Fruit fly (Drosophila melanogaster) whole organism: ENCODE data around the gene CG45071.

Experiments used
- CG8478 ChIP-seq: fragments of >200 bp; optimal IDR thresholded peaks from 2 replicates; lab custom pipeline; 2018; ENCODE audit warnings: inconsistent platforms
- Dll ChIP-seq: fragments of >200 bp; optimal IDR thresholded peaks from 2 replicates; lab custom pipeline; 2017
- EcR ChIP-seq, 2 experiments: fragments of >200 bp; optimal IDR thresholded peaks; 2 replicates each; lab custom pipeline; 2017; ENCODE audit warnings: missing biosample characterization in 2 of 2, missing genetic modification characterization in 2 of 2, missing genetic modification reagents in 2 of 2
- pan ChIP-seq: fragments of >200 bp; optimal IDR thresholded peaks from 2 replicates; lab custom pipeline; 2017
- psq ChIP-seq: fragments of >200 bp; optimal IDR thresholded peaks from 2 replicates; lab custom pipeline; 2017
- usp ChIP-seq: fragments of >200 bp; optimal IDR thresholded peaks from 2 replicates; lab custom pipeline; 2017; ENCODE audit warnings: missing biosample characterization, missing genetic modification characterization, mixed read lengths

The CG45071 gene

DNA sequence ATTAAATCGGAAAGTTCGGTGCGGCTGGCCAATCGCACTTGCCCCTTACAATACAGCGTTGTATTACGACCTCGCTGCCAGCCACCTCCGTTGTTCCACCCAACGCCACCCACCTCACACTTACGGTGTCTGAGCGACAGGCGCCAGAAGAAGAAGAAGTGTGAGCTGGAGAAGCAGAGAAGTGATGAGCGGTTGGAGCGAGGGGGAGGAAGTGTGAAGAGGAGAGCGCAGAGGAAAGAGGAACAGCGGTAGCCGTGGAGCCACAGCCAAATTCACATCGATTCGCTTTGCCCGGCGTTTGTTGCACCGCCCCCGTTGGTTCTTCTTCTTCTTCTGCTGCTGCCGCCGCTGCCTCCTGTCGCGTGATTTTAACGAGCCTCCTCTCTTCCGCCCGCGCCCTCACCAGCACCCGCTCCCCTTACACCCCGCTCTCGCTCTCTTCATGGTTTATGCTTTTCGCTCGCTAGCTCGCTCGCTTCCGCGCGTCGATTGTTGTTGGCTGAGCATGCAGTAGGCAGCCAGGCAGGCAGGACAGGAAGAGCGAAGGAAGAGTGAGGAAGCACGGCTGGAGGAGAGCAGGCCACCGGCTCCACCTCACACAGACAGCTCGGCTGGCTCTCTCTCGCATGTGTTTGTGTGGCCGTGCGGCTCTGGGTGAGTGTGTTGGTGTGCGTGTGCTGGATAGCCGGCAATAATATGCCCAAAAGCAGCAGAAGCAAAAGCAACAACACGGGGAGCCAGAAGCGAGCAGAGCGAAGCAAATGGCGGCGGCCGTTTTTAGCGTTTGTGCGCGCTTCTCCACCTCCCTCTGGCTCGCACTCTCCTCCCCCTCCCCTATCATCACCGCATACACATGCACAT lies 1.5 kb upstream of the CG45071 start:
- TF ChIP-seq EcR (GFP tag; optimal IDR thresholded peaks at IDR 0.05; lab: Kevin White, UChicago) (no peak), CG8478 (lab: Kevin White, UChicago) (peak; percentile 21), Dll (lab: Kevin White, UChicago) (peak; percentile 65), usp (GFP tag; lab: Kevin White, UChicago) (no peak), pan (lab: Kevin White, UChicago) (no peak), psq (lab: Kevin White, UChicago) (no peak)

DNA sequence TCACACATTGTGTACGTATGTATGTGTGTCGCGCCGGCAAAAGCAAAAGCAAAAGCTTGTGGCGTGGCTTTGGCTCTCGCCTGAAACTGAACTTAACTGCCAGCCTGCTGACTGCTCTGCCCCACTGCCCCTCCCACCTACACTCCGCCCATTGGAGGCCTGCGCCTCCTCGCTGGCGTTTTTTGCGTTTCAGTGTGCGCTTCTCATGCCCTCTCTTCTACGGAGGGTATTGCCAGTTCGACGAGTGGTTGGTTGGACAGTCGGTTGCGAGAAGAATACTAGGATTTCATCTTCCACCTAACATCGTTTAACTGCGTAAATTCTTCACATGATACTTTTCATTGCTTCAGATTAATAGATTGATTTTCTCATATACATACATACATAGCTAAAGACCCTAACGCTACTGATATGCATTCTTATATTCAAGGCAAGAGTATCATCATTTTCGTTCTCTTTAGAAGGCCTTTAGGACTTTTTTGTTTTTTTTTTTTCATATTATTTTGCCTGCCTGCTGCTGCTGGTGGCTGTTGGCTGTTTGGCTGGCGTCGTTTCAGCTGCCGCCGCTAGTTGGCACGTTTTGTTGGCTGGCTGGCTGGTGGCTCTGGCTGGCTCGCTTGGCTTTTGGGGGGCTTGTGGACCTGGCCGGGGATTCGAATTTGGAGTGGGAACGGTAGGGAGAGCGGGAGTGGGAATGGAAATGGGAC lies 680 bp upstream of the CG45071 start:
- TF ChIP-seq CG8478 (lab: Kevin White, UChicago) (no peak), usp (GFP tag; lab: Kevin White, UChicago) (no peak), pan (lab: Kevin White, UChicago) (no peak), Dll (lab: Kevin White, UChicago) (no peak), EcR (GFP tag; optimal IDR thresholded peaks at IDR 0.05; lab: Kevin White, UChicago) (no peak), psq (lab: Kevin White, UChicago) (no peak)

DNA sequence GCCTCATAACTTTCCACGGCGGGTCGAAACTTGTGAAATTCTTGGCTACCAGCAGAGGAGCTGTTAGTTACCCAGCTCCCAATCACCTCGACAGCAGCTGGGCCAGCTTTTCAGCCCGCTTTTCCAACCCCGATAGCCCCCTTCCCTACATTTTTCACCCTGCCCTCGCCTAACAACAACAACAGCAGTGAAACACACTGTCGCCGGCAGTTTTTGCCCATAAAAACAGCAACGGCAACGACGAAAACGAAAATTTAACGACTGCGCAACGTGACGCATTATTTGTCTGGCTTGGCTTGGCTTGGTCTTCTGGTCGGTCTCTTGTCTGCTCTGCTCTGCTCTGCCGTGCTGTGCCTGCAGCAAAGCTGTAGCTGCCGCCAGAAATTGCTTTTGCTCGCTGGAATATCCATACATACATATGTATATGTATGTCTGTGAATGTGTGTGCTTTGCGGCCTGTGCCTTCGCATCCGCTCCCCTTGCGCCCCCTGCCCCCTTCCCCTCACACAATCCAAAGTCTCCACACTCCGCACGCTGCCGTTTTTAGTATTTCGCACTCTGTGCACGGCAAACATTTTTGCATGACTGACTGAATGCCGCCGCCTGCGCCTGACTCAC lies 1.6 kb downstream of the CG45071 start:
- TF ChIP-seq usp (GFP tag; lab: Kevin White, UChicago) = no peak
- TF ChIP-seq CG8478 (lab: Kevin White, UChicago) = no peak
- TF ChIP-seq psq (lab: Kevin White, UChicago) = no peak
- TF ChIP-seq Dll (lab: Kevin White, UChicago) = peak; percentile 52
- peak in 1 of 2 experiments; percentile 39 for TF ChIP-seq EcR (GFP tag; optimal IDR thresholded peaks at IDR 0.05; lab: Kevin White, UChicago)
- no peak for TF ChIP-seq pan (lab: Kevin White, UChicago)

DNA sequence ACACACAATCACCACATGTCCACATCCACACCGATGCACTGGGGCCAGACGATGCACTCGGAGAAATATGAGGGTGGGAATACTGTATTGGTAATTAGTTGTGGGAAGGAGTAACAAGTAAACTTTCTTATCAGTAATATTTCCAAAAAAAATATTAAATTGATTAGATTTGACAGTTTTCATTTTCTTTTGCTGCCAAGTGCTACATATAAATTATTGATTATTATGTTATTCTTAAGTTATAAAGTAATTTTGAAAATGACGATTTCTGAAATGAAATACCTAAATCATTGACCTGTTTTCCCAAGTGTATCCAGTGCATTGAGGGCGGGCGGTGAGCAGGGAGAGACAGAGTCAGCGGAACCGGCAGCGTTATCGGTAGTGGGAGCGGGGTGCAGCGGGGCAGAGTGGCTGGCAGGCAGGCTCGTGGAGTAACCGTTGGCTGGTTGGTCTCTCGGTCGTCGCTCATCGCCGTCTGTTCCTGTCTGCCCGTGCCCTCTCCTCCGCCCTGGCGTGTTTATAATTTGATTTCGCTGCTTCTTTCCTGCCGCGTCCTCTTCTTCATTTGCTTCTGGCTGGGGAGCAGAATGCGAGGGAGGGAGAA lies 2.2 kb downstream of the CG45071 start:
- TF ChIP-seq CG8478 (lab: Kevin White, UChicago) (no peak), pan (lab: Kevin White, UChicago) (peak; percentile 53), usp (GFP tag; lab: Kevin White, UChicago) (no peak), psq (lab: Kevin White, UChicago) (no peak), Dll (lab: Kevin White, UChicago) (no peak), EcR (GFP tag; optimal IDR thresholded peaks at IDR 0.05; lab: Kevin White, UChicago) (no peak)

DNA sequence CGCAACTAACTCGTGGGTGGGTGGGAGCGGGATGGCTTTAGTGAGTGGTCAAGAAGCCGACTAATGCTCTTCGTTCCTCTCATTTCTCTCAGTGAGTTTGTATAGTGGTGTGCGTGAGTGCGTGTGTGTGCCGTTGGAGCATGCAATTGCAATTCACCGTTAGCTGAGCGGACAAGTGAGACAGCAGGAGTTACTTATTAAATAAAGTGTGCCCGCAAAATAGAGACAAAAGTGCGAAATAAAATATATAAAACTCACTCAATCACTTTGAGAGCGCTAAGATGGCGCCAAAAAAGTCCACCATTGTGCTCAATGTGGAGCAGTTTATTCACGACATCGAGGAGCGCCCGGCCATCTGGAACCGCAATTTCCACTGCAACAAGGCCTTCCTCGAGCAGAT lies 2.8 kb downstream of the CG45071 start:
- TF ChIP-seq psq (lab: Kevin White, UChicago) = no peak
- no peak for TF ChIP-seq pan (lab: Kevin White, UChicago)
- TF ChIP-seq Dll (lab: Kevin White, UChicago) = no peak
- TF ChIP-seq EcR (GFP tag; optimal IDR thresholded peaks at IDR 0.05; lab: Kevin White, UChicago) = no peak
- TF ChIP-seq CG8478 (lab: Kevin White, UChicago) = no peak
- no peak for TF ChIP-seq usp (GFP tag; lab: Kevin White, UChicago)

DNA sequence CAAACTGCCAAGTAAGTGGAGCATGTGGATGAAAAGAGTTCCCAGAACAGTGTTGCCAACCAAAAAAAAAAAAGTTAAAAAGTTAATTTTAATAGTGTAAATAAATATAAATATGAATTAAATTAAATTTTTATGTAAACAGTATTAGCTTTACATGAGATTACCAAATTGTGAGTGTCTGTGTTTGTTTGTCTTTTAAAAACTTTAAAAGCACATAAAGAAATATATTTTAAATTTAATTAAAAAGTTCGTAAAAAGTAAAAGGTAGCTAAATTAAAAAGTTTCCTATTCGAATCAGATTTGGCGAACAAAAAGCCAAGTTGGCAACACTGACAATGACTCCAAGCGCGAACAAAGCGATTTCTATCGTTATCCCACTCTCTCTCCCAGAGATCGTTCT lies 3.3 kb downstream of the CG45071 start:
- no peak for TF ChIP-seq CG8478 (lab: Kevin White, UChicago)
- TF ChIP-seq psq (lab: Kevin White, UChicago) = no peak
- TF ChIP-seq EcR (GFP tag; optimal IDR thresholded peaks at IDR 0.05; lab: Kevin White, UChicago) = no peak
- TF ChIP-seq Dll (lab: Kevin White, UChicago) = no peak
- TF ChIP-seq pan (lab: Kevin White, UChicago) = no peak
- TF ChIP-seq usp (GFP tag; lab: Kevin White, UChicago) = no peak

DNA sequence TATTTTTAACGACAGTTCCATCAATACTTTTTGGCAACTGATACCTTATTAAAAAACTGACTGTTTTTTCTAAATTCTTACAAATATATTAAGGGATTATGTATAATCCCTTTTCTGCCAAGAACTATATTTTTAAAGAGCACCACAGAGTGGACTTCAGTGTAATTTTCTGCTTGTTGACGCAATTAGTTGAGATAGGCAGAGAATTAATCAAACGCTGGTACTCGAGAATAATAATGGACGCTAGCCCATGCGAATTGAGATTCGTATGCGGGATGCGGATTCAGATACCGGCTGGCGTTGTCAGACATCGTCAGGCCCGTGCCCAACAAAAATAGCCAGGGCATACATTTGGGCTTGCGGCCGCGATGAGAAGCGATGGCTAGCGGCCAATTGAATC lies 7.6 kb downstream of the CG45071 start, which contains the start of gene CG13458:
Gene CG13458 (plus strand): TSS at position 301 of the 400 bp plus-strand sequence.
- no peak for TF ChIP-seq Dll (lab: Kevin White, UChicago)
- no peak for TF ChIP-seq CG8478 (lab: Kevin White, UChicago)
- TF ChIP-seq usp (GFP tag; lab: Kevin White, UChicago) = no peak
- no peak for TF ChIP-seq EcR (GFP tag; optimal IDR thresholded peaks at IDR 0.05; lab: Kevin White, UChicago)
- no peak for TF ChIP-seq pan (lab: Kevin White, UChicago)
- TF ChIP-seq psq (lab: Kevin White, UChicago) = no peak

DNA sequence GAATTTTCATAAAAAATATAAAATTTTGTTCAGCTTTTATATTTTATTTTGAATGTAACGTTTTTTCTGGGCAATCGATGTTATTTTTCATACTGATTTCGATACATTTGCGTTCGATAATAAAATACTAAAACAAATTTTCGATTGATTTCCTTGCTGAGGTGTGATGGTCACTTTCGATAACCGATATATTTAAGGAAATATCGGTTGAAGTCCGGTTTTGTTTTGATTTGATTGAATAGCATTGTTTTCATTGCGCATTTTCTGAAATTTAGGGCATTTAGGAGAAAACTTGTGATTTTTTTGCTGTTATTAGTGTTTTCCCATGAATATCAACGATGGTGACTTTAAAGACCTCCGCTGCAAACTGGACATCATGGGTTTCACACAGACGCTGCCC lies 10.9 kb downstream of the CG45071 start, which contains the start of gene Cep135:
Gene Cep135 (plus strand): TSS at position 202 of the 400 bp plus-strand sequence.
- TF ChIP-seq pan (lab: Kevin White, UChicago) = no peak
- no peak for TF ChIP-seq EcR (GFP tag; optimal IDR thresholded peaks at IDR 0.05; lab: Kevin White, UChicago)
- TF ChIP-seq Dll (lab: Kevin White, UChicago) = no peak
- TF ChIP-seq psq (lab: Kevin White, UChicago) = no peak
- TF ChIP-seq usp (GFP tag; lab: Kevin White, UChicago) = no peak
- no peak for TF ChIP-seq CG8478 (lab: Kevin White, UChicago)

DNA sequence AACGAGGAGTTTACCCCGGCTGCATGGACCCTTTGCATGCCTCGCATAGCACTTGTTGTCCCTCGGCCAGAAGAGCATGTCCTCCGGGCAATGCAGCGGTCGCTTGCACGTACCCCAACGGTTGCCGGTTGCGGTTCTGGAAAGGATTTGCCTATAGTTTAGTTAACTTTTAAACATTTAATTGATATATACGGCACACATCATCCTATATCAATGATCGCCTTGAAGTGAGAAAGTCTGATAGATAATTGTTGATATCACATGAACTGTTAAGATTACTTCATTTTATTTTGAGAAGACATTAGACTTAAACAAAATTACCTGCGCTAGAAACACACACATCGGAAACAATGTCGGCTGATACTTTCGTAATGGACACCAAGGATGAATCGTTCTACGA lies 15.6 kb downstream of the CG45071 start, which contains the start of gene CG32847:
Gene CG32847 (plus strand): TSS at position 301 of the 400 bp plus-strand sequence.
- no peak for TF ChIP-seq CG8478 (lab: Kevin White, UChicago)
- TF ChIP-seq pan (lab: Kevin White, UChicago) = no peak
- TF ChIP-seq usp (GFP tag; lab: Kevin White, UChicago) = no peak
- TF ChIP-seq psq (lab: Kevin White, UChicago) = no peak
- no peak for TF ChIP-seq Dll (lab: Kevin White, UChicago)
- TF ChIP-seq EcR (GFP tag; optimal IDR thresholded peaks at IDR 0.05; lab: Kevin White, UChicago) = no peak

DNA sequence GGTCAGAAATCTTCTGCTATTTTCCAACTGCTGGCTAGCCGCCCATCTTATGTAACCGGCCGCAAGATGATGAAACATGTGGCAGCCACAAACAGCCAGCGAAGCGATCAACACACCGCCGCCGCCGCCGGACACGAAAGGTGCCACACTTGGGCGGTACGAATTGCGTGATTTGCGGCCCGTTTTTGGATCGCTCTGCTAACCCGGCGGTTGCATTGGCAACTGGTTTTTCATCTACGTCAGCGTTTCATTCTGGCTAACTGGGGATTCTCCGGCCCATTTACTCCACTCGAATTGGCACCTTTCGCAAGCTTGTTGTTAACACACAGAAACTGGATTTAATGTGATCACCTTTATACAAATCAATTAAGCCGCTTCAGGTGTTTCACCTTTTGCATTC lies 18.1 kb downstream of the CG45071 start:
- TF ChIP-seq Dll (lab: Kevin White, UChicago) = no peak
- no peak for TF ChIP-seq psq (lab: Kevin White, UChicago)
- TF ChIP-seq EcR (GFP tag; optimal IDR thresholded peaks at IDR 0.05; lab: Kevin White, UChicago) = no peak
- no peak for TF ChIP-seq CG8478 (lab: Kevin White, UChicago)
- no peak for TF ChIP-seq usp (GFP tag; lab: Kevin White, UChicago)
